Worm (Caenorhabditis elegans) whole organism, L1 larva: ENCODE measurements around the gene pei-2.

Source experiments
- Y116A8C.19 ChIP-seq: sonication (generic microtip); optimal IDR thresholded peaks from 2 replicates; lab custom pipeline; 2016; ENCODE audit warnings: missing compliant biosample characterization, missing genetic modification characterization, borderline replicate concordance
- aha-1 ChIP-seq: fragments of 150-350 bp; optimal IDR thresholded peaks from 2 replicates; lab custom pipeline; 2014; ENCODE audit warnings: missing biosample characterization, missing genetic modification characterization
- alr-1 ChIP-seq: fragments of 200-800 bp; sonication (Bioruptor generic); optimal IDR thresholded peaks from 2 replicates; lab custom pipeline; 2018; ENCODE audit warnings: borderline replicate concordance, mild to moderate bottlenecking, missing genetic modification characterization, missing compliant biosample characterization
- ceh-63 ChIP-seq: fragments of 200-800 bp; sonication (Bioruptor generic); optimal IDR thresholded peaks from 2 replicates; lab custom pipeline; 2018; ENCODE audit warnings: mild to moderate bottlenecking, missing genetic modification characterization, missing compliant biosample characterization
- ceh-82 ChIP-seq, 3 experiments: fragments of 150-350 bp in 1 of 3; sonication (generic microtip) in 2 of 3; optimal IDR thresholded peaks; 2 replicates each; lab custom pipeline; 2014 to 2017; ENCODE audit warnings: missing biosample characterization in 3 of 3, missing genetic modification characterization in 3 of 3
- ceh-88 ChIP-seq: fragments of 200-800 bp; sonication (Bioruptor generic); IDR thresholded peaks from 2 replicates; pipeline ENCODE4 v1.3.6; 2022; ENCODE audit warnings: missing genetic modification characterization, missing compliant biosample characterization
- ceh-90 ChIP-seq: sonication (generic microtip); optimal IDR thresholded peaks from 2 replicates; lab custom pipeline; 2016; ENCODE audit warnings: missing genetic modification characterization, missing compliant biosample characterization
- ces-1 ChIP-seq: fragments of 150-350 bp; optimal IDR thresholded peaks from 2 replicates; lab custom pipeline; 2014; ENCODE audit warnings: missing biosample characterization, missing genetic modification reagents, missing genetic modification characterization
- dpl-1 ChIP-seq, 3 experiments: fragments of 150-350 bp in 2 of 3; sonication (generic microtip) in 1 of 3; optimal IDR thresholded peaks; 2 replicates each; lab custom pipeline; 2014 to 2017; ENCODE audit warnings: missing biosample characterization in 3 of 3, missing genetic modification characterization in 3 of 3, missing genetic modification reagents in 3 of 3
- dsc-1 ChIP-seq: sonication (generic microtip); optimal IDR thresholded peaks from 2 replicates; lab custom pipeline; 2016; ENCODE audit warnings: mild to moderate bottlenecking, missing genetic modification characterization, missing compliant biosample characterization
- efl-1 ChIP-seq, 4 experiments: fragments of 150-350 bp; optimal IDR thresholded peaks in 3 of 4; peaks in 1 of 4; 1 replicate in 1 of 4; 2 replicates in 3 of 4; lab custom pipeline; 2014; ENCODE audit warnings: missing biosample characterization in 2 of 4, missing genetic modification characterization in 2 of 4, missing genetic modification reagents in 2 of 4
- efl-3 ChIP-seq: fragments of 200-800 bp; sonication (Bioruptor generic); optimal IDR thresholded peaks from 2 replicates; lab custom pipeline; 2018; ENCODE audit warnings: mild to moderate bottlenecking, missing genetic modification characterization, missing compliant biosample characterization
- egl-27 ChIP-seq, 2 experiments: fragments of 150-350 bp in 1 of 2; sonication (generic microtip); optimal IDR thresholded peaks; 3 replicates each; lab custom pipeline; 2017 to 2018; ENCODE audit warnings: missing biosample characterization in 2 of 2, missing genetic modification characterization in 2 of 2, missing genetic modification reagents in 2 of 2
- fkh-4 ChIP-seq: sonication (generic microtip); optimal IDR thresholded peaks from 2 replicates; lab custom pipeline; 2016; ENCODE audit warnings: missing compliant biosample characterization, missing genetic modification characterization, borderline replicate concordance
- fkh-8 ChIP-seq: sonication (generic microtip); optimal IDR thresholded peaks from 2 replicates; lab custom pipeline; 2016; ENCODE audit warnings: mild to moderate bottlenecking, missing genetic modification characterization, missing compliant biosample characterization
- fos-1 ChIP-seq: fragments of 150-350 bp; optimal IDR thresholded peaks from 2 replicates; lab custom pipeline; 2014; ENCODE audit warnings: missing biosample characterization, missing genetic modification characterization
- hlh-17 ChIP-seq: fragments of 200-800 bp; sonication (Bioruptor generic); optimal IDR thresholded peaks from 2 replicates; lab custom pipeline; 2018; ENCODE audit warnings: missing genetic modification characterization, mild to moderate bottlenecking, missing compliant biosample characterization, moderate library complexity, borderline replicate concordance
- isw-1 ChIP-seq: fragments of 200-800 bp; sonication (Bioruptor generic); IDR thresholded peaks from 2 replicates; pipeline ENCODE4 v1.3.6; 2022; ENCODE audit warnings: missing genetic modification characterization, missing compliant biosample characterization
- lin-13 ChIP-seq: fragments of 150-350 bp; optimal IDR thresholded peaks from 2 replicates; lab custom pipeline; 2014; ENCODE audit warnings: missing biosample characterization, missing genetic modification reagents, missing genetic modification characterization
- lin-14 ChIP-seq: fragments of 200-800 bp; sonication (Bioruptor generic); optimal IDR thresholded peaks from 2 replicates; lab custom pipeline; 2018; ENCODE audit warnings: mild to moderate bottlenecking, missing genetic modification characterization, moderate library complexity, missing compliant biosample characterization
- lin-15B ChIP-seq: fragments of 150-350 bp; sonication (generic microtip); optimal IDR thresholded peaks from 3 replicates; lab custom pipeline; 2014; ENCODE audit warnings: missing biosample characterization, missing genetic modification characterization
- lsy-2 ChIP-seq, 2 experiments: fragments of 150-350 bp; optimal IDR thresholded peaks; 2 replicates each; lab custom pipeline; 2014; ENCODE audit warnings: missing biosample characterization in 2 of 2, missing genetic modification characterization in 2 of 2
- mep-1 ChIP-seq: fragments of 150-350 bp; optimal IDR thresholded peaks from 2 replicates; lab custom pipeline; 2014; ENCODE audit warnings: missing biosample characterization, missing genetic modification characterization
- nhr-19 ChIP-seq: fragments of 200-800 bp; sonication (Bioruptor generic); conservative IDR thresholded peaks from 2 replicates; pipeline ENCODE4 v1.3.6; 2022; ENCODE audit warnings: missing genetic modification characterization, missing compliant biosample characterization
- nhr-237 ChIP-seq: fragments of 150-350 bp; optimal IDR thresholded peaks from 2 replicates; lab custom pipeline; 2014; ENCODE audit warnings: missing biosample characterization, missing genetic modification characterization
- nhr-28 ChIP-seq: fragments of 150-350 bp; optimal IDR thresholded peaks from 2 replicates; lab custom pipeline; 2014; ENCODE audit warnings: missing biosample characterization, missing genetic modification characterization
- nhr-47 ChIP-seq: sonication (generic microtip); optimal IDR thresholded peaks from 2 replicates; lab custom pipeline; 2016; ENCODE audit warnings: mild to moderate bottlenecking, missing genetic modification characterization, moderate library complexity, missing compliant biosample characterization
- nhr-71 ChIP-seq: sonication (generic microtip); optimal IDR thresholded peaks from 2 replicates; lab custom pipeline; 2016; ENCODE audit warnings: mild to moderate bottlenecking, missing genetic modification characterization, moderate library complexity, missing compliant biosample characterization
- nhr-76 ChIP-seq: sonication (generic microtip); optimal IDR thresholded peaks from 2 replicates; lab custom pipeline; 2017; ENCODE audit warnings: missing biosample characterization, missing genetic modification characterization
- nhr-77 ChIP-seq: fragments of 150-350 bp; optimal IDR thresholded peaks from 2 replicates; lab custom pipeline; 2014; ENCODE audit warnings: missing biosample characterization, missing genetic modification characterization
- nhr-84 ChIP-seq: sonication (generic microtip); optimal IDR thresholded peaks from 2 replicates; lab custom pipeline; 2017; ENCODE audit warnings: missing biosample characterization, missing genetic modification characterization
- pag-3 ChIP-seq: sonication (generic microtip); optimal IDR thresholded peaks from 2 replicates; lab custom pipeline; 2017; ENCODE audit warnings: missing genetic modification characterization, mild to moderate bottlenecking, missing compliant biosample characterization, antibody characterized with exemption, borderline replicate concordance; ENCODE audit not compliant: insufficient read depth
- snu-23 ChIP-seq: sonication (generic microtip); optimal IDR thresholded peaks from 2 replicates; lab custom pipeline; 2016; ENCODE audit warnings: missing genetic modification characterization, missing compliant biosample characterization
- sup-37 ChIP-seq: fragments of 200-800 bp; sonication (Bioruptor generic); optimal IDR thresholded peaks from 2 replicates; lab custom pipeline; 2018; ENCODE audit warnings: mild to moderate bottlenecking, missing genetic modification characterization, missing compliant biosample characterization
- swsn-7 ChIP-seq: sonication (generic microtip); optimal IDR thresholded peaks from 2 replicates; lab custom pipeline; 2016; ENCODE audit warnings: missing genetic modification characterization, missing compliant biosample characterization
- tbx-2 ChIP-seq: sonication (generic microtip); optimal IDR thresholded peaks from 2 replicates; lab custom pipeline; 2016; ENCODE audit warnings: missing genetic modification characterization, missing compliant biosample characterization
- tlp-1 ChIP-seq: fragments of 150-350 bp; optimal IDR thresholded peaks from 2 replicates; lab custom pipeline; 2014; ENCODE audit warnings: missing biosample characterization, missing genetic modification characterization
- unc-62 ChIP-seq: fragments of 150-350 bp; optimal IDR thresholded peaks from 2 replicates; lab custom pipeline; 2014; ENCODE audit warnings: missing biosample characterization, missing genetic modification reagents, missing genetic modification characterization
- unc-86 ChIP-seq: sonication (generic microtip); optimal IDR thresholded peaks from 2 replicates; lab custom pipeline; 2016; ENCODE audit warnings: missing genetic modification characterization, missing compliant biosample characterization
- unc-98 ChIP-seq: fragments of 200-800 bp; sonication (Bioruptor generic); IDR thresholded peaks from 2 replicates; pipeline ENCODE4 v1.3.6; 2022; ENCODE audit warnings: missing genetic modification characterization, missing compliant biosample characterization

pei-2 gene

DNA sequence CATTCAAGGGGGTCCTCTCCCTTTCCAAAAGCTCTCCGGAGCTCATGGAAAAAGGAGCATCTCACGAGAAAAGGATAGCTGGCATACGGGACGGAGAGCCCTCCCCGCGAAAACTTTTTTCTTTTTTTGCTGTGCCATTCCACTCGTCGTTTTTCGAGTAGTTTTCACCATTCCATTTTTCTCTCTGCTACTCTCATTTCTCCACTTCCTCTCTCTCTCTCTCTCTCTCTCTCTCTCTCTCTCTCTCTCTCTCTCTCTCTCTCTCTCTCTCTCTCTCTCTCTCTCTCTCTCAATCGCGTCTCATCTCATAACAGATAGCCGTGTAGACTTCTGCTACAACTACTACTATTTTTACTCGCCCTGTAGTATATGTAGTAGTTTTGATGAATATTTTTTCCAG is 43.6 kb downstream of the pei-2 start (continued):
- TF ChIP-seq isw-1, result peak; percentile 25
- no peak for TF ChIP-seq fkh-4 (tag; lab: Kevin White, UChicago)
- TF ChIP-seq pag-3, result peak; percentile 87
- TF ChIP-seq unc-98 (GFP tag; lab: Robert Waterston, UW), result peak; percentile 49; the same call in 1 of the 2 replicates
- TF ChIP-seq nhr-77 (tag; lab: Kevin White, UChicago), result peak; percentile 33
- TF ChIP-seq fkh-8, result peak; percentile 19
- TF ChIP-seq mep-1, result peak; percentile 43
- peak; percentile 68 to 76 for TF ChIP-seq efl-1 (optimal IDR thresholded peaks at IDR 0.05; lab: Kevin White, UChicago)
- TF ChIP-seq efl-1 (GFP tag; optimal IDR thresholded peaks at IDR 0.05 in 1 of 2; lab: Kevin White, UChicago), result peak; percentile 34 to 95
- no peak for TF ChIP-seq nhr-237 (tag; lab: Kevin White, UChicago)
- peak; percentile 72 for TF ChIP-seq nhr-19 (GFP tag; lab: Robert Waterston, UW)
- TF ChIP-seq unc-62, result no peak
- no peak for TF ChIP-seq swsn-7 (tag; lab: Kevin White, UChicago)
- peak; percentile 22 for TF ChIP-seq sup-37 (GFP tag; lab: Kevin White, UChicago)
- TF ChIP-seq alr-1 (tag; lab: Kevin White, UChicago), result no peak
- TF ChIP-seq dpl-1 (GFP tag; optimal IDR thresholded peaks at IDR 0.05; lab: Kevin White, UChicago), result peak; percentile 0 to 37 (median 29)

DNA sequence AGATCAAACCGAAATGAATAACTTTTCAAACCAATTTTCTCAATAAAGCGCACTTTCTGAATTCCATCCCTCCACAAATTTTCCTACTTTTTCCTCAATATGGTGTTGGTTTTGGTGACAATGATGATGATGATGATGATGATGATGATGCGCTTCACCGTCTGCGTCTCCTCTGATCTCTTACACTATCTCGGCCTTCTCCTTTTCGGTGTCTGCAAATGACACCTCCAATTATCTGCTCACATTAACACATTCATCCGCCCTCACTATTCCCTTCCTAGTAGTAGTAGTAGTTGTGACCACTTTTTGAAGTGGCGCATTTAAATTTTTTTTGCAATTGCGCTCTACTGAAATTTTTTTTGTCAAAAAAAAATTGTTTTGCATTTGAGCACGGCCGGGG is 44.6 kb downstream of the pei-2 start:
- TF ChIP-seq lin-14 (GFP tag; lab: Kevin White, UChicago), result peak; percentile 2
- no peak for TF ChIP-seq tlp-1 (tag; lab: Kevin White, UChicago)
- no peak for TF ChIP-seq nhr-28 (tag; lab: Kevin White, UChicago)

DNA sequence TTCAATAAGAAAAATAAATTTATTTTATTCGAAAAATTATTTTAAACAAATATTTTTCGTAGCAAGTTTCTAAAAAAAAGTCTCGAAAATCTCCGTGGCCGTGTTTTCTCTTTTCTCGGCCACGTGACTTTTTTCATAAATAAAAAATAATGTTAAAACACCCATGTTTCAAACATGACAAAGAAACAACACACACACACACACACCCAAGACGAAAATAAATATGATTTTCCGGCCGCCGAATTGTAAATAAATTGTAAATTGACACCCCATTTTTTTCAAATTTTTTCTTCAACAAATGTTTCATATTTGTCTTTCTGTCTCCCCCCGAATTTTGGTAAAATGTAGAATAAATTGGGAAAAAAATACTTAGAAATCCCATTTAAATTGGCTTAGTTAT is 45.4 kb downstream of the pei-2 start:
- TF ChIP-seq lin-14 (GFP tag; lab: Kevin White, UChicago) (peak; percentile 52), snu-23 (GFP tag; lab: Kevin White, UChicago) (no peak), ceh-82 (tag; optimal IDR thresholded peaks at IDR 0.05; lab: Kevin White, UChicago) (no peak), unc-86 (tag; lab: Kevin White, UChicago) (no peak)

DNA sequence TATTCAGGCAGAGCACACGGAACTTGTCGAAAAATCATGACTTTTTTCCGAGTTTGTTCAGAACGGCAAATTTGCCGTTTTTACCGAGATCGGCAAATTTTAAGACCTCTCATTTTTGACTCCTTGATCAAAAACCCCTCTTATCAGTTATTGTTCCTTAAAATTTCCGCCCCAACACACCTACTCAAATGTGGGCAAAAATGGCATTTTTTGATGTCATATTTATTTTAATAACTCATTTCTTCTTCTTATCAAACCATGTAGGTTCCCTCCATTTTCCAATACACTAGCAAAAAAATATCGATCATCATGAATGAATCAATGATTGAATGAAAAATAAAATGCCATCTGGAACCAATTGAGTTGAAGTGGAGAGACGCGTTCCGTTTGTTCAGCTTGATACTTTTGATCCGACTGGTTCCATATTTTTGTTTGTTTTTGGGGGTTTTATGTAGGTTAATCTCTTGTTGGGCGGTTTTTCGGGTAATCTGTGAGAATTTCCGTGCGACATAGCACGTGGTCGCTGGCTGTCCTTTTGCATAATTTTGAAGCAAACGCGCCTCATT is 46.7 kb downstream of the pei-2 start:
- TF ChIP-seq fkh-4 (tag; lab: Kevin White, UChicago) (peak; percentile 32), nhr-84 (tag; lab: Kevin White, UChicago) (no peak), tbx-2 (tag; lab: Kevin White, UChicago) (no peak), dsc-1 (tag; lab: Kevin White, UChicago) (peak; percentile 61)

DNA sequence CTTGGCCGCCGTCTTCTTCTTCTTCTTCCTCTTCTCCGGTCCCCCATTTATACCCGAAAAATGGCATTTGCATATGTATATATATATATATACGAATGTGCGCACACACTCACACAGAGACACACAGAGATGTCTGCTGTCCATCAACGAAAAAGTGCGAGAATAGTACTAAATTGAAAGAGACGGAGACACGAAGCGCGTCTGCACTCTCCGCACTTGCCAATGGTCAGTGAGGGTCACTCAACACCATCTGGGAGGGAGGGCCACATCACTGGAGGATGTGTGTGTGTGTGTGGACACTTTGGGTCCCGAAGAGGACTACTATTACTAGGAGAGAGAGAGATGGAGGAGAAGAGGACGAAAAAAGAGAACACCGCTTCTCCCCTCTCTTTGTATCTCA is 48.1 kb downstream of the pei-2 start:
- TF ChIP-seq dsc-1 (tag; lab: Kevin White, UChicago) (peak; percentile 55), fos-1 (no peak), egl-27 (tag; optimal IDR thresholded peaks at IDR 0.05; lab: Kevin White, UChicago) (no peak), ceh-90 (tag; lab: Kevin White, UChicago) (no peak), nhr-71 (peak; percentile 64), alr-1 (tag; lab: Kevin White, UChicago) (no peak), Y116A8C.19 (tag; lab: Kevin White, UChicago) (no peak), efl-3 (GFP tag; lab: Kevin White, UChicago) (no peak), unc-86 (tag; lab: Kevin White, UChicago) (peak; percentile 53), nhr-76 (tag; lab: Kevin White, UChicago) (no peak), nhr-84 (tag; lab: Kevin White, UChicago) (no peak), ceh-88 (GFP tag; lab: Robert Waterston, UW) (no peak), ces-1 (GFP tag; lab: Kevin White, UChicago) (no peak), mep-1 (peak; percentile 78), aha-1 (no peak), swsn-7 (tag; lab: Kevin White, UChicago) (peak; percentile 72), isw-1 (peak; percentile 11; the same call in 1 of the 2 replicates), lin-13 (GFP tag; lab: Kevin White, UChicago) (no peak), nhr-19 (GFP tag; lab: Robert Waterston, UW) (peak; percentile 12), sup-37 (GFP tag; lab: Kevin White, UChicago) (no peak), hlh-17 (GFP tag; lab: Kevin White, UChicago) (no peak), pag-3 (no peak), nhr-77 (tag; lab: Kevin White, UChicago) (no peak), unc-62 (no peak), ceh-63 (GFP tag; lab: Kevin White, UChicago) (no peak), nhr-47 (tag; lab: Kevin White, UChicago) (peak; percentile 62), lsy-2 (tag; optimal IDR thresholded peaks at IDR 0.05; lab: Kevin White, UChicago) (peak; percentile 39), lin-15B (tag; lab: Kevin White, UChicago) (no peak), efl-1 (optimal IDR thresholded peaks at IDR 0.05; lab: Kevin White, UChicago) (peak; percentile 55 to 61), efl-1 (GFP tag; optimal IDR thresholded peaks at IDR 0.05 in 1 of 2; lab: Kevin White, UChicago) (peak; percentile 9 to 92)
